Worm (Caenorhabditis elegans) whole organism, young adult: ENCODE data around the gene manf-1.

Source experiments
- D2030.7 ChIP-seq: fragments of 200-800 bp; sonication (Bioruptor generic); IDR thresholded peaks from 2 replicates; pipeline ENCODE4 v1.3.6; 2022; ENCODE audit warnings: missing genetic modification reagents, missing genetic modification characterization, missing compliant biosample characterization
- F39B2.1 ChIP-seq: fragments of 200-800 bp; sonication (Bioruptor generic); IDR thresholded peaks from 2 replicates; pipeline ENCODE4 v1.3.6; 2022; ENCODE audit warnings: missing genetic modification reagents, missing genetic modification characterization, missing compliant biosample characterization
- ama-1 ChIP-seq, 3 experiments: fragments of 150-350 bp in 1 of 3; sonication (generic microtip) in 2 of 3; optimal IDR thresholded peaks; 2 replicates each; lab custom pipeline; 2014 to 2018; ENCODE audit warnings: missing biosample characterization in 2 of 3, missing genetic modification characterization in 2 of 3, missing genetic modification reagents in 2 of 3
- attf-3 ChIP-seq: fragments of 200-800 bp; sonication (Bioruptor generic); conservative IDR thresholded peaks from 2 replicates; pipeline ENCODE4 v1.3.6; 2022; ENCODE audit warnings: missing genetic modification reagents, missing genetic modification characterization, missing compliant biosample characterization
- hsf-1 ChIP-seq: fragments of 200-800 bp; sonication (Bioruptor generic); IDR thresholded peaks from 2 replicates; pipeline ENCODE4 v1.3.6; 2022; ENCODE audit warnings: missing genetic modification reagents, missing genetic modification characterization, missing compliant biosample characterization
- let-607 ChIP-seq, 2 experiments: fragments of 200-800 bp in 1 of 2; sonication (Bioruptor generic) in 1 of 2; sonication (generic microtip) in 1 of 2; optimal IDR thresholded peaks; 2 replicates each; lab custom pipeline; 2016 to 2018; ENCODE audit warnings: mild to moderate bottlenecking in 2 of 2, missing compliant biosample characterization in 2 of 2, missing genetic modification characterization in 2 of 2, moderate library complexity in 2 of 2, missing genotype in 1 of 2
- lsl-1 ChIP-seq: fragments of 200-800 bp; sonication (Bioruptor generic); optimal IDR thresholded peaks from 2 replicates; lab custom pipeline; 2018; ENCODE audit warnings: mild to moderate bottlenecking, missing genetic modification characterization, moderate library complexity, missing compliant biosample characterization
- mcd-1 ChIP-seq: fragments of 200-800 bp; sonication (Bioruptor generic); IDR thresholded peaks from 2 replicates; pipeline ENCODE4 v1.3.6; 2022; ENCODE audit warnings: missing genetic modification reagents, missing genetic modification characterization, missing compliant biosample characterization
- nhr-80 ChIP-seq: sonication (generic microtip); optimal IDR thresholded peaks from 2 replicates; lab custom pipeline; 2016; ENCODE audit warnings: missing genetic modification characterization, missing compliant biosample characterization
- snpc-4 ChIP-seq, 5 experiments: fragments of 150-350 bp in 1 of 5; sonication (generic microtip) in 4 of 5; optimal IDR thresholded peaks; 2 replicates each; lab custom pipeline; 2014 to 2018; ENCODE audit warnings: missing genetic modification characterization in 5 of 5, missing biosample characterization in 3 of 5, antibody characterized with exemption in 2 of 5, mild to moderate bottlenecking in 2 of 5, missing compliant biosample characterization in 2 of 5, missing genotype in 2 of 5, moderate library complexity in 2 of 5, missing genetic modification reagents in 1 of 5
- ztf-26 ChIP-seq: sonication (generic microtip); optimal IDR thresholded peaks from 2 replicates; lab custom pipeline; 2017; ENCODE audit warnings: missing genetic modification characterization, missing compliant biosample characterization

DNA sequence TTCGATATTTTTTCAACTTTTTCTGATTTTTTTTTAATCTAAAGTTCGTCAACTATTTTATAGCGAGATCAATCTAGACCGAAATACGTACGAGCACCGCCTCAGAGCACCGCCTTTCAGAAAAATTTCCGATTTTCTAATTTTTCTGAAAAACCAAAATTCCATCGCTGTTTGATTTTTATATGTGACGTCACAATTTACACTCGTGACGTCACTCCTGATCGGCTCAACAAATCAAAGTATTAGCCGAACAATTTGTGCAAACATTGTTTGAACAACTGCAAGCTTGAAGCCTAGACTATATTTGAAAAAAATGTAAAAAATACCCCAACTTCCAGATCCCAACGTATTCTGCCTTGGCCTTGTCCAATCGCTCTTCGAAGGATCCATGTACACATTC is 7.0 kb upstream of the manf-1 start:
- no peak for TF ChIP-seq D2030.7 (GFP tag; lab: Robert Waterston, UW)
- no peak for TF ChIP-seq hsf-1 (GFP tag; lab: Robert Waterston, UW)
- no peak for TF ChIP-seq mcd-1
- no peak for TF ChIP-seq snpc-4 (GFP tag; optimal IDR thresholded peaks at IDR 0.05; lab: Kevin White, UChicago)
- TF ChIP-seq snpc-4 (tag; optimal IDR thresholded peaks at IDR 0.05; lab: Kevin White, UChicago): no peak
- TF ChIP-seq ztf-26 (tag; lab: Kevin White, UChicago): no peak
- TF ChIP-seq nhr-80: no peak
- TF ChIP-seq lsl-1: no peak
- no peak for TF ChIP-seq ama-1 (optimal IDR thresholded peaks at IDR 0.05; lab: Kevin White, UChicago)
- TF ChIP-seq ama-1 (GFP tag; optimal IDR thresholded peaks at IDR 0.05; lab: Kevin White, UChicago): no peak
- TF ChIP-seq F39B2.1 (GFP tag; lab: Robert Waterston, UW): no peak
- TF ChIP-seq attf-3 (GFP tag; lab: Robert Waterston, UW): no peak
- TF ChIP-seq let-607 (tag; optimal IDR thresholded peaks at IDR 0.05; lab: Kevin White, UChicago): no peak
